Worm (Caenorhabditis elegans) whole organism, L1 larva: ENCODE measurements around the gene slcr-46.2.

Source experiments
- Y116A8C.19 ChIP-seq: sonication (generic microtip); optimal IDR thresholded peaks from 2 replicates; lab custom pipeline; 2016; ENCODE audit warnings: missing compliant biosample characterization, missing genetic modification characterization, borderline replicate concordance
- dpl-1 ChIP-seq, 3 experiments: fragments of 150-350 bp in 2 of 3; sonication (generic microtip) in 1 of 3; optimal IDR thresholded peaks; 2 replicates each; lab custom pipeline; 2014 to 2017; ENCODE audit warnings: missing biosample characterization in 3 of 3, missing genetic modification characterization in 3 of 3, missing genetic modification reagents in 3 of 3
- fkh-10 ChIP-seq: sonication (generic microtip); optimal IDR thresholded peaks from 2 replicates; lab custom pipeline; 2017; ENCODE audit warnings: missing biosample characterization, missing genetic modification reagents, missing genetic modification characterization
- lin-14 ChIP-seq: fragments of 200-800 bp; sonication (Bioruptor generic); optimal IDR thresholded peaks from 2 replicates; lab custom pipeline; 2018; ENCODE audit warnings: mild to moderate bottlenecking, missing genetic modification characterization, moderate library complexity, missing compliant biosample characterization
- nhr-11 ChIP-seq: fragments of 150-350 bp; optimal IDR thresholded peaks from 2 replicates; lab custom pipeline; 2014; ENCODE audit warnings: missing biosample characterization, missing genetic modification characterization
- zag-1 ChIP-seq: fragments of 150-350 bp; optimal IDR thresholded peaks from 2 replicates; lab custom pipeline; 2014; ENCODE audit warnings: missing biosample characterization, missing genetic modification characterization

DNA sequence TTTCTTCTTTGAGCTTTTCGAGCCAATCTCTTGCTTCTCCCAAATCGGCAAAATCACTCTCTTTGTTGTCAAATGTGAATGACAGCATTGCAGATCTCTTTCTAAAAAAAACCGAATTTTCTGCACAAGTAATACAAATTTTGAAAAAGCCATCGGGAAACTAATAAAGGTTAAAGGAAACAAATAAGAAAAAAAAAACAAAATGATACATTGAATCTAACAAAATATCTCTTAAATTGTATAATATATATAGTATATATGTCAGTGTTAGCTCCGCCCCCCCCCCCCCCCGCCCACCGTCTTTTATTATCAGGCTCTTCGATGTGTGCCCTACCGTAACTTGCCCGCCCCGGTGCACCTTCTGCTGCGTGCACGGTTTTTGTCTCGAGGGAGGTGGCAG is 43.0 kb upstream of the slcr-46.2 start, which contains the start of gene C25F9.11:
- no peak for TF ChIP-seq Y116A8C.19
- TF ChIP-seq zag-1 = no peak
- no peak for TF ChIP-seq fkh-10 (GFP tag; lab: Kevin White, UChicago)
- TF ChIP-seq lin-14 (GFP tag; lab: Kevin White, UChicago) = no peak
- no peak for TF ChIP-seq dpl-1 (GFP tag; optimal IDR thresholded peaks at IDR 0.05; lab: Kevin White, UChicago)
- TF ChIP-seq nhr-11 = no peak
